Fruit fly (Drosophila melanogaster) whole organism, embryonic: ENCODE results near the gene CG33932.

ENCODE experiments used
- Bgb ChIP-seq: fragments of 200-800 bp; sonication (Bioruptor generic); IDR thresholded peaks from 2 replicates; pipeline ENCODE4 v1.3.6; 2022; ENCODE audit warnings: missing biosample characterization, missing genetic modification characterization; ENCODE audit not compliant: partially characterized antibody
- Blimp-1 ChIP-seq: fragments of 200-800 bp; sonication (Bioruptor generic); optimal IDR thresholded peaks from 3 replicates; lab custom pipeline; 2018; ENCODE audit warnings: missing biosample characterization, missing genetic modification characterization, mild to moderate bottlenecking, moderate library complexity, missing genetic modification reagents
- CG1024 ChIP-seq: fragments of 200-800 bp; sonication (Bioruptor generic); IDR thresholded peaks from 2 replicates; pipeline ENCODE4 v1.3.6; 2022; ENCODE audit warnings: missing biosample characterization, missing genetic modification characterization
- CG15514 ChIP-seq: fragments of 200-800 bp; sonication (Bioruptor generic); optimal IDR thresholded peaks from 3 replicates; lab custom pipeline; 2017; ENCODE audit warnings: missing biosample characterization, missing genetic modification characterization, mild to moderate bottlenecking, moderate library complexity, missing genetic modification reagents
- CG16815 ChIP-seq: fragments of 200-800 bp; sonication (Bioruptor generic); optimal IDR thresholded peaks from 3 replicates; lab custom pipeline; 2017; ENCODE audit warnings: missing biosample characterization, mild to moderate bottlenecking, missing genetic modification characterization
- CG17912 ChIP-seq: fragments of 200-800 bp; sonication (Bioruptor generic); optimal IDR thresholded peaks from 2 replicates; lab custom pipeline; 2018; ENCODE audit warnings: missing biosample characterization, mild to moderate bottlenecking, missing genetic modification characterization
- CG1832 ChIP-seq: fragments of 200-800 bp; sonication (Bioruptor generic); optimal IDR thresholded peaks from 2 replicates; lab custom pipeline; 2017; ENCODE audit warnings: missing biosample characterization, mild to moderate bottlenecking, missing genetic modification characterization, inconsistent platforms
- CG2678 ChIP-seq: fragments of 200-800 bp; sonication (Bioruptor generic); optimal IDR thresholded peaks from 3 replicates; lab custom pipeline; 2019; ENCODE audit warnings: missing biosample characterization, mild to moderate bottlenecking, missing genetic modification characterization, moderate library complexity
- CG30403 ChIP-seq: fragments of 200-800 bp; sonication (Bioruptor generic); optimal IDR thresholded peaks from 3 replicates; lab custom pipeline; 2016; ENCODE audit warnings: missing biosample characterization, missing genetic modification characterization
- CG4424 ChIP-seq: fragments of 200-800 bp; sonication (Bioruptor generic); optimal IDR thresholded peaks from 3 replicates; lab custom pipeline; 2016; ENCODE audit warnings: missing biosample characterization, missing genetic modification characterization
- CG4854 ChIP-seq: fragments of 200-800 bp; sonication (Bioruptor generic); optimal IDR thresholded peaks from 2 replicates; lab custom pipeline; 2016; ENCODE audit warnings: missing biosample characterization, missing genetic modification characterization, inconsistent platforms
- CG7357 ChIP-seq: fragments of 200-800 bp; sonication (Bioruptor generic); IDR thresholded peaks from 3 replicates; pipeline ENCODE4 v1.3.6; 2022; ENCODE audit warnings: missing biosample characterization, missing genetic modification characterization
- CG7372 ChIP-seq: fragments of 200-800 bp; sonication (Bioruptor generic); IDR thresholded peaks from 2 replicates; pipeline ENCODE4 v1.3.6; 2022; ENCODE audit warnings: missing biosample characterization, missing genetic modification characterization
- CG8388 ChIP-seq: fragments of 200-800 bp; sonication (Bioruptor generic); optimal IDR thresholded peaks from 2 replicates; lab custom pipeline; 2019; ENCODE audit warnings: missing biosample characterization, mild to moderate bottlenecking, missing genetic modification characterization, moderate library complexity
- CG8765 ChIP-seq: fragments of 200-800 bp; sonication (Bioruptor generic); IDR thresholded peaks from 2 replicates; pipeline ENCODE4 v1.3.6; 2022; ENCODE audit warnings: missing biosample characterization, missing genetic modification characterization
- Chrac-16 ChIP-seq: fragments of 200-800 bp; sonication (Bioruptor generic); optimal IDR thresholded peaks from 3 replicates; lab custom pipeline; 2016; ENCODE audit warnings: missing biosample characterization, missing genetic modification characterization
- CoRest ChIP-seq: fragments of 200-800 bp; sonication (Bioruptor generic); optimal IDR thresholded peaks from 3 replicates; lab custom pipeline; 2018; ENCODE audit warnings: missing biosample characterization, mild to moderate bottlenecking, missing genetic modification characterization, moderate library complexity
- D ChIP-seq, 2 experiments: fragments of 200-800 bp in 1 of 2; fragments of >200 bp in 1 of 2; sonication (Bioruptor generic) in 1 of 2; optimal IDR thresholded peaks; 2 replicates in 1 of 2; 3 replicates in 1 of 2; lab custom pipeline; 2017; ENCODE audit warnings: mild to moderate bottlenecking in 1 of 2, missing biosample characterization in 1 of 2, missing genetic modification characterization in 1 of 2, missing genetic modification reagents in 1 of 2
- Doc2 ChIP-seq: fragments of 200-800 bp; sonication (Bioruptor generic); IDR thresholded peaks from 2 replicates; pipeline ENCODE4 v1.3.6; 2022; ENCODE audit warnings: missing biosample characterization, missing genetic modification characterization
- Ets65A ChIP-seq: fragments of 200-800 bp; sonication (Bioruptor generic); peaks from one replicate; lab custom pipeline; 2016; ENCODE audit warnings: missing biosample characterization, missing genetic modification characterization
- H2.0 ChIP-seq: fragments of 200-800 bp; sonication (Bioruptor generic); IDR thresholded peaks from 2 replicates; pipeline ENCODE4 v1.3.6; 2022; ENCODE audit warnings: missing biosample characterization, missing genetic modification characterization
- Hr51 ChIP-seq, 2 experiments: fragments of 200-800 bp; sonication (Bioruptor generic); optimal IDR thresholded peaks; 2 replicates in 1 of 2; 3 replicates in 1 of 2; lab custom pipeline; 2016 to 2018; ENCODE audit warnings: missing biosample characterization in 2 of 2, missing genetic modification characterization in 2 of 2, mild to moderate bottlenecking in 1 of 2, moderate library complexity in 1 of 2
- Med ChIP-seq: fragments of 200-800 bp; sonication (Bioruptor generic); peaks from one replicate; lab custom pipeline; 2016; ENCODE audit warnings: missing biosample characterization, missing genetic modification characterization, mild to moderate bottlenecking, inconsistent platforms, moderate library complexity
- Mrtf ChIP-seq: fragments of 200-800 bp; sonication (Bioruptor generic); IDR thresholded peaks from 3 replicates; pipeline ENCODE4 v1.3.6; 2022; ENCODE audit warnings: missing biosample characterization, missing genetic modification characterization
- PHDP ChIP-seq: fragments of 200-800 bp; sonication (Bioruptor generic); optimal IDR thresholded peaks from 3 replicates; lab custom pipeline; 2018; ENCODE audit warnings: missing biosample characterization, mild to moderate bottlenecking, missing genetic modification characterization, moderate library complexity
- Ssrp ChIP-seq: fragments of 200-800 bp; sonication (Bioruptor generic); optimal IDR thresholded peaks from 2 replicates; lab custom pipeline; 2018; ENCODE audit warnings: missing biosample characterization, mild to moderate bottlenecking, missing genetic modification characterization, moderate library complexity
- Vsx1 ChIP-seq: fragments of 200-800 bp; sonication (Bioruptor generic); optimal IDR thresholded peaks from 2 replicates; lab custom pipeline; 2017; ENCODE audit warnings: missing biosample characterization, mild to moderate bottlenecking, missing genetic modification characterization, missing genetic modification reagents
- ac ChIP-seq: fragments of 200-800 bp; sonication (Bioruptor generic); optimal IDR thresholded peaks from 3 replicates; lab custom pipeline; 2017; ENCODE audit warnings: missing biosample characterization, mild to moderate bottlenecking, missing genetic modification characterization
- bcd ChIP-seq: fragments of 200-800 bp; sonication (Bioruptor generic); optimal IDR thresholded peaks from 2 replicates; lab custom pipeline; 2017; ENCODE audit warnings: missing biosample characterization, mild to moderate bottlenecking, missing genetic modification characterization
- cad ChIP-seq: fragments of >200 bp; optimal IDR thresholded peaks from 2 replicates; lab custom pipeline; 2017; ENCODE audit warnings: missing biosample characterization, missing genetic modification characterization
- cg ChIP-seq: fragments of 200-800 bp; sonication (Bioruptor generic); optimal IDR thresholded peaks from 3 replicates; lab custom pipeline; 2019; ENCODE audit warnings: missing biosample characterization, mild to moderate bottlenecking, missing genetic modification characterization, moderate library complexity
- crol ChIP-seq: fragments of 200-800 bp; sonication (Bioruptor generic); IDR thresholded peaks from 2 replicates; pipeline ENCODE4 v1.3.6; 2022; ENCODE audit warnings: missing biosample characterization, missing genetic modification characterization
- crp ChIP-seq, 2 experiments: fragments of 200-800 bp; sonication (Bioruptor generic); optimal IDR thresholded peaks; 2 replicates in 1 of 2; 3 replicates in 1 of 2; lab custom pipeline; 2017; ENCODE audit warnings: missing biosample characterization in 2 of 2, missing genetic modification characterization in 2 of 2, mild to moderate bottlenecking in 1 of 2, moderate library complexity in 1 of 2
- dmrt99B ChIP-seq: fragments of 200-800 bp; sonication (Bioruptor generic); optimal IDR thresholded peaks from 2 replicates; lab custom pipeline; 2018; ENCODE audit warnings: missing biosample characterization, mild to moderate bottlenecking, missing genetic modification characterization, moderate library complexity
- ewg ChIP-seq: fragments of 200-800 bp; sonication (Bioruptor generic); optimal IDR thresholded peaks from 3 replicates; lab custom pipeline; 2017; ENCODE audit warnings: mild to moderate bottlenecking, missing biosample characterization, missing genetic modification reagents, missing genetic modification characterization
- lilli ChIP-seq: fragments of 200-800 bp; sonication (Bioruptor generic); optimal IDR thresholded peaks from 3 replicates; lab custom pipeline; 2016; ENCODE audit warnings: missing biosample characterization, missing genetic modification characterization
- lmd ChIP-seq: fragments of 200-800 bp; sonication (Bioruptor generic); IDR thresholded peaks from 2 replicates; pipeline ENCODE4 v1.3.6; 2022; ENCODE audit warnings: missing biosample characterization, missing genetic modification characterization
- nerfin-2 ChIP-seq: fragments of 200-800 bp; sonication (Bioruptor generic); IDR thresholded peaks from 2 replicates; pipeline ENCODE4 v1.3.6; 2022; ENCODE audit warnings: missing biosample characterization, missing genetic modification characterization; ENCODE audit not compliant: partially characterized antibody
- nmo ChIP-seq: fragments of 200-800 bp; sonication (Bioruptor generic); optimal IDR thresholded peaks from 2 replicates; lab custom pipeline; 2018; ENCODE audit warnings: missing biosample characterization, mild to moderate bottlenecking, missing genetic modification characterization, moderate library complexity
- onecut ChIP-seq: fragments of 200-800 bp; sonication (Bioruptor generic); IDR thresholded peaks from 2 replicates; pipeline ENCODE4 v1.3.6; 2022; ENCODE audit warnings: missing biosample characterization, missing genetic modification characterization
- pan ChIP-seq, 4 experiments: fragments of >200 bp in 3 of 4; fragments of 200-800 bp in 1 of 4; sonication (Bioruptor generic) in 1 of 4; optimal IDR thresholded peaks in 3 of 4; IDR thresholded peaks in 1 of 4; 2 replicates each; pipeline versions ENCODE4 v1.3.6 to Lab custom; 2017 to 2022; ENCODE audit warnings: missing biosample characterization in 2 of 4, missing genetic modification characterization in 2 of 4, mixed read lengths in 1 of 4
- pum ChIP-seq: fragments of 200-800 bp; sonication (Bioruptor generic); optimal IDR thresholded peaks from 2 replicates; lab custom pipeline; 2016; ENCODE audit warnings: missing biosample characterization, missing genetic modification characterization
- sd ChIP-seq: fragments of 200-800 bp; sonication (Bioruptor generic); optimal IDR thresholded peaks from 3 replicates; lab custom pipeline; 2018; ENCODE audit warnings: missing biosample characterization, mild to moderate bottlenecking, missing genetic modification characterization, moderate library complexity
- sr ChIP-seq: fragments of 200-800 bp; sonication (Bioruptor generic); IDR thresholded peaks from 3 replicates; pipeline ENCODE4 v1.3.6; 2022; ENCODE audit warnings: missing biosample characterization, missing genetic modification characterization
- trem ChIP-seq: fragments of 200-800 bp; optimal IDR thresholded peaks from 3 replicates; lab custom pipeline; 2019; ENCODE audit warnings: missing biosample characterization, mild to moderate bottlenecking, missing genetic modification characterization, moderate library complexity
- tx ChIP-seq: fragments of 200-800 bp; sonication (Bioruptor generic); optimal IDR thresholded peaks from 2 replicates; lab custom pipeline; 2016; ENCODE audit warnings: missing biosample characterization, missing genetic modification characterization
- vvl ChIP-seq: fragments of 200-800 bp; sonication (Bioruptor generic); IDR thresholded peaks from 2 replicates; pipeline ENCODE4 v1.3.6; 2022; ENCODE audit warnings: missing biosample characterization, missing genetic modification characterization
- zfh2 ChIP-seq: fragments of 200-800 bp; sonication (Bioruptor generic); optimal IDR thresholded peaks from 2 replicates; lab custom pipeline; 2016; ENCODE audit warnings: missing biosample characterization, missing genetic modification characterization

The CG33932 gene

dm6 chrX:19784875-19785274, 40.6 kb downstream of the CG33932 start (continued):
- TF ChIP-seq ewg (GFP tag; lab: Kevin White, UChicago) (peak; percentile 27), nmo (peak; percentile 33), lmd (GFP tag; lab: Robert Waterston, UW) (peak; percentile 27; the same call in 1 of the 2 replicates), D (optimal IDR thresholded peaks at IDR 0.05; lab: Kevin White, UChicago) (no peak), D (GFP tag; optimal IDR thresholded peaks at IDR 0.05; lab: Kevin White, UChicago) (peak; percentile 28), onecut (GFP tag; lab: Robert Waterston, UW) (no peak), CG1024 (GFP tag; lab: Robert Waterston, UW) (peak; percentile 39; the same call in 1 of the 2 replicates), dmrt99B (tag; lab: Kevin White, UChicago) (peak; percentile 48), CG2678 (tag; lab: Kevin White, UChicago) (peak; percentile 28), CG4424 (peak; percentile 10), Chrac-16 (GFP tag; lab: Kevin White, UChicago) (peak; percentile 23), trem (tag; lab: Kevin White, UChicago) (peak; percentile 15), pum (GFP tag; lab: Kevin White, UChicago) (peak; percentile 21), CG7357 (GFP tag; lab: Robert Waterston, UW) (0 out of 3 replicates have a peak, but pooled peaks have one; percentile 21), tx (no peak), pan (optimal IDR thresholded peaks at IDR 0.05; lab: Kevin White, UChicago) (no peak), pan (GFP tag; optimal IDR thresholded peaks at IDR 0.05 in 1 of 2, IDR thresholded peaks at IDR 0.05 in 1 of 2) (peak in 1 of 2 experiments; percentile 53), PHDP (peak; percentile 19), CG8388 (GFP tag; lab: Kevin White, UChicago) (peak; percentile 25), Hr51 (GFP tag; optimal IDR thresholded peaks at IDR 0.05; lab: Kevin White, UChicago) (peak in 1 of 2 experiments; percentile 30)

DNA sequence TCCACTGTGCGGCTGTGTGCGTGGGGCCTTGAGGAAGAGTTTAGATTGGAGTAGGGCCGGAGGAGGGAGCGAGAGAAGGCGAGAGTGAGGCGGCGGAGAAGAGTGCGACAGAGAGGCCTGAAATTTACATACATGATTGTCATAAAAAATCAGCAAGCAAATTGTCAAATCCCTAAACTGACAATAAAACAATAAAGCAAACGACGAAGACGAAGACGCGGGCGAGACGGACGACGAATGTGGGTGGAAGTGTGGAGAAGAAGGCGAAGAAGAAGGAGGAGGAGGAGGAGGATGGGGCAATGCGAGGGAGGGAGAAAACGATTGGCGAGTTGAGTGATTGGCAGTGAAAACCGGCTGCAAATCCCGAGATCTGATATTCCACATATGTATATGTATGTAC, 41.2 kb downstream of the CG33932 start:
- no peak for TF ChIP-seq CG8765 (GFP tag; lab: Robert Waterston, UW)
- no peak for TF ChIP-seq CG30403 (GFP tag; lab: Kevin White, UChicago)
- TF ChIP-seq crp (GFP tag; optimal IDR thresholded peaks at IDR 0.05; lab: Kevin White, UChicago) = no peak
- TF ChIP-seq CoRest (tag; lab: Kevin White, UChicago) = no peak
- peak; percentile 11 for TF ChIP-seq Ets65A (GFP tag; lab: Kevin White, UChicago)
- TF ChIP-seq CG16815 (GFP tag; lab: Kevin White, UChicago) = no peak
- no peak for TF ChIP-seq Mrtf
- no peak for TF ChIP-seq sd (tag; lab: Kevin White, UChicago)
- TF ChIP-seq CG1832 (GFP tag; lab: Kevin White, UChicago) = peak; percentile 51
- TF ChIP-seq Bgb = no peak
- no peak for TF ChIP-seq lilli (GFP tag; lab: Kevin White, UChicago)
- peak; percentile 1 for TF ChIP-seq cg
- peak; percentile 48; the same call in 1 of the 2 replicates for TF ChIP-seq crol (GFP tag; lab: Robert Waterston, UW)
- no peak for TF ChIP-seq nerfin-2
- no peak for TF ChIP-seq Ssrp
- no peak for TF ChIP-seq CG2678 (tag; lab: Kevin White, UChicago)
- TF ChIP-seq bcd (GFP tag; lab: Kevin White, UChicago) = no peak
- TF ChIP-seq CG15514 (GFP tag; lab: Kevin White, UChicago) = no peak
- TF ChIP-seq Med = peak; percentile 6
- no peak for TF ChIP-seq CG7372 (GFP tag; lab: Robert Waterston, UW)
- no peak for TF ChIP-seq Doc2 (GFP tag; lab: Robert Waterston, UW)
- TF ChIP-seq H2.0 (GFP tag; lab: Robert Waterston, UW) = no peak
- no peak for TF ChIP-seq Blimp-1
- TF ChIP-seq sr (GFP tag; lab: Robert Waterston, UW) = 0 out of 3 replicates have a peak, but pooled peaks have one; percentile 21
- TF ChIP-seq vvl = peak; percentile 26; the same call in 1 of the 2 replicates
- TF ChIP-seq Vsx1 (GFP tag; lab: Kevin White, UChicago) = no peak
- TF ChIP-seq cad (GFP tag; lab: Kevin White, UChicago) = peak; percentile 71
- TF ChIP-seq ac (GFP tag; lab: Kevin White, UChicago) = no peak
- TF ChIP-seq nmo = no peak
- TF ChIP-seq CG17912 (GFP tag; lab: Kevin White, UChicago) = no peak
- no peak for TF ChIP-seq CG4854 (GFP tag; lab: Kevin White, UChicago)
- no peak for TF ChIP-seq zfh2 (GFP tag; lab: Kevin White, UChicago)
